5 worm cellular contexts compared by ENCODE assay signal in genomic region chrIV:13887408-13888163, ce11.
TF ChIP-seq lines count a peak whose summit lies in the region.

Gene lin-66 (plus strand): TSS chrIV:13888079.

TF ChIP-seq in whole organism, L1 larva, 84 proteins besides CTCF, POLR2A, EP300 and RAD21 (continues in another document):
- peak; percentile 77 for TF ChIP-seq sox-4 (tag; optimal IDR thresholded peaks at IDR 0.05; lab: Kevin White, UChicago)
- TF ChIP-seq swsn-7 (tag; optimal IDR thresholded peaks at IDR 0.05; lab: Kevin White, UChicago): peak; percentile 92
- TF ChIP-seq F16B12.6 (tag; optimal IDR thresholded peaks at IDR 0.05; lab: Kevin White, UChicago): peak; percentile 35
- TF ChIP-seq mab-9 (GFP tag; IDR thresholded peaks at IDR 0.05; lab: Robert Waterston, UW): peak; percentile 64
- TF ChIP-seq ets-5 (GFP tag; IDR thresholded peaks at IDR 0.05; lab: Robert Waterston, UW): no peak
- no peak for TF ChIP-seq C34B4.2 (tag; optimal IDR thresholded peaks at IDR 0.05; lab: Kevin White, UChicago)
- TF ChIP-seq unc-130 (tag; optimal IDR thresholded peaks at IDR 0.05; lab: Kevin White, UChicago): peak; percentile 51
- TF ChIP-seq Y116A8C.19 (tag; optimal IDR thresholded peaks at IDR 0.05; lab: Kevin White, UChicago; ENCODE audit: borderline replicate concordance): no peak
- TF ChIP-seq nhr-84 (tag; optimal IDR thresholded peaks at IDR 0.05; lab: Kevin White, UChicago): no peak
- peak; percentile 90 for TF ChIP-seq nhr-20 (tag; optimal IDR thresholded peaks at IDR 0.05; lab: Kevin White, UChicago)
- peak; percentile 47 for TF ChIP-seq elt-2 (tag; optimal IDR thresholded peaks at IDR 0.05; lab: Kevin White, UChicago)
- no peak for TF ChIP-seq tlp-1 (tag; optimal IDR thresholded peaks at IDR 0.05; lab: Kevin White, UChicago)
- peak; percentile 33 for TF ChIP-seq snpc-4 (tag; optimal IDR thresholded peaks at IDR 0.05; lab: Kevin White, UChicago)
- TF ChIP-seq nhr-11 (tag; optimal IDR thresholded peaks at IDR 0.05; lab: Kevin White, UChicago): peak; percentile 26
- TF ChIP-seq lin-14 (GFP tag; optimal IDR thresholded peaks at IDR 0.05; lab: Kevin White, UChicago): peak; percentile 97
- peak; percentile 41 for TF ChIP-seq mep-1 (tag; optimal IDR thresholded peaks at IDR 0.05; lab: Kevin White, UChicago)
- peak in 1 of 2 experiments; percentile 74 for TF ChIP-seq ztf-11 (tag; optimal IDR thresholded peaks at IDR 0.05; lab: Kevin White, UChicago)
- TF ChIP-seq tbx-2 (tag; optimal IDR thresholded peaks at IDR 0.05; lab: Kevin White, UChicago): peak; percentile 90

TF ChIP-seq in whole organism, L3 larva, 47 proteins besides CTCF, POLR2A, EP300 and RAD21 (continues in another document):
- TF ChIP-seq nhr-11 (tag; optimal IDR thresholded peaks at IDR 0.05; lab: Kevin White, UChicago): peak; percentile 62
- peak; percentile 43 for TF ChIP-seq fkh-2 (tag; optimal IDR thresholded peaks at IDR 0.05; lab: Kevin White, UChicago)
- TF ChIP-seq snpc-4 (tag; optimal IDR thresholded peaks at IDR 0.05; lab: Kevin White, UChicago): peak; percentile 55
- TF ChIP-seq jun-1 (tag; optimal IDR thresholded peaks at IDR 0.05; lab: Kevin White, UChicago): peak; percentile 90
- TF ChIP-seq lsy-12 (tag; optimal IDR thresholded peaks at IDR 0.05; lab: Kevin White, UChicago): peak; percentile 92
- peak; percentile 98 for TF ChIP-seq lin-39 (tag; optimal IDR thresholded peaks at IDR 0.05; lab: Kevin White, UChicago)
- no peak for TF ChIP-seq elt-1 (tag; optimal IDR thresholded peaks at IDR 0.05; lab: Kevin White, UChicago)
- peak; percentile 75 for TF ChIP-seq pha-4 (tag; optimal IDR thresholded peaks at IDR 0.05; lab: Kevin White, UChicago)
- peak; percentile 66 for TF ChIP-seq tbx-2 (tag; optimal IDR thresholded peaks at IDR 0.05; lab: Kevin White, UChicago)
- peak; percentile 99 for TF ChIP-seq hmg-11 (tag; optimal IDR thresholded peaks at IDR 0.05; lab: Kevin White, UChicago)
- TF ChIP-seq egl-5 (tag; optimal IDR thresholded peaks at IDR 0.05; lab: Kevin White, UChicago): peak; percentile 37
- TF ChIP-seq nhr-12 (tag; optimal IDR thresholded peaks at IDR 0.05; lab: Kevin White, UChicago): no peak
- peak; percentile 33 for TF ChIP-seq zag-1 (tag; optimal IDR thresholded peaks at IDR 0.05; lab: Kevin White, UChicago)
- no peak for TF ChIP-seq nhr-28 (tag; optimal IDR thresholded peaks at IDR 0.05; lab: Kevin White, UChicago)
- peak; percentile 64 for TF ChIP-seq unc-62 (GFP tag; optimal IDR thresholded peaks at IDR 0.05; lab: Kevin White, UChicago)
- TF ChIP-seq lin-15B (tag; optimal IDR thresholded peaks at IDR 0.05; lab: Kevin White, UChicago): peak; percentile 69
- TF ChIP-seq nhr-67 (tag; optimal IDR thresholded peaks at IDR 0.05; lab: Kevin White, UChicago): no peak
- peak; percentile 38 for TF ChIP-seq aly-2 (tag; optimal IDR thresholded peaks at IDR 0.05; lab: Kevin White, UChicago)
- TF ChIP-seq nhr-25 (tag; optimal IDR thresholded peaks at IDR 0.05; lab: Kevin White, UChicago): peak; percentile 89

TF ChIP-seq in whole organism, early embryonic, 17 proteins besides CTCF, POLR2A, EP300 and RAD21:
- TF ChIP-seq scrt-1 (GFP tag; IDR thresholded peaks at IDR 0.05; lab: Robert Waterston, UW) (no peak), tra-4 (tag; optimal IDR thresholded peaks at IDR 0.05; lab: Kevin White, UChicago) (no peak), sea-1 (GFP tag; conservative IDR thresholded peaks at IDR 0.05; lab: Robert Waterston, UW) (peak; percentile 26; the same call in 1 of the 2 replicates), hmg-4 (GFP tag; optimal IDR thresholded peaks at IDR 0.05; lab: Kevin White, UChicago) (peak; percentile 77), hmbx-1 (tag; optimal IDR thresholded peaks at IDR 0.05; lab: Kevin White, UChicago) (no peak), tbx-37 (GFP tag; conservative IDR thresholded peaks at IDR 0.05; lab: Robert Waterston, UW) (no peak), F13C5.2 (tag; optimal IDR thresholded peaks at IDR 0.05; lab: Kevin White, UChicago) (peak; percentile 73), ama-1 (optimal IDR thresholded peaks at IDR 0.05; lab: Kevin White, UChicago) (no peak), ets-7 (tag; optimal IDR thresholded peaks at IDR 0.05; lab: Kevin White, UChicago) (peak; percentile 28), B0310.2 (tag; optimal IDR thresholded peaks at IDR 0.05; lab: Kevin White, UChicago) (no peak), aly-1 (tag; optimal IDR thresholded peaks at IDR 0.05; lab: Kevin White, UChicago) (peak; percentile 36), ceh-36 (tag; optimal IDR thresholded peaks at IDR 0.05; lab: Kevin White, UChicago) (no peak), flt-1 (GFP tag; IDR thresholded peaks at IDR 0.05; lab: Robert Waterston, UW) (no peak), pes-1 (GFP tag; IDR thresholded peaks at IDR 0.05; lab: Robert Waterston, UW) (no peak), ceh-13 (GFP tag; optimal IDR thresholded peaks at IDR 0.05; lab: Kevin White, UChicago) (no peak), hnd-1 (tag; optimal IDR thresholded peaks at IDR 0.05; lab: Kevin White, UChicago) (no peak), tbx-11 (GFP tag; IDR thresholded peaks at IDR 0.05; lab: Robert Waterston, UW) (no peak)

TF ChIP-seq in whole organism, midembryonic, 9 proteins besides CTCF, POLR2A, EP300 and RAD21:
- TF ChIP-seq tab-1 (GFP tag; IDR thresholded peaks at IDR 0.05; lab: Robert Waterston, UW) (no peak), flt-1 (GFP tag; IDR thresholded peaks at IDR 0.05; lab: Robert Waterston, UW) (peak; percentile 75), cog-1 (tag; optimal IDR thresholded peaks at IDR 0.05; lab: Kevin White, UChicago) (peak; percentile 86), med-1 (GFP tag; optimal IDR thresholded peaks at IDR 0.05; lab: Kevin White, UChicago; ENCODE audit: insufficient read depth) (peak; percentile 19), klf-2 (GFP tag; conservative IDR thresholded peaks at IDR 0.05; lab: Robert Waterston, UW) (no peak), ref-1 (GFP tag; conservative IDR thresholded peaks at IDR 0.05; lab: Robert Waterston, UW) (no peak; the same call in 1 of the 2 replicates), ztf-23 (GFP tag; IDR thresholded peaks at IDR 0.05; lab: Robert Waterston, UW) (no peak), ztf-29 (GFP tag; IDR thresholded peaks at IDR 0.05; lab: Robert Waterston, UW) (no peak)

TF ChIP-seq in whole organism, young adult, 124 proteins besides CTCF, POLR2A, EP300 and RAD21 (continues in another document):
- TF ChIP-seq ama-1 (optimal IDR thresholded peaks at IDR 0.05; lab: Kevin White, UChicago) (peak; percentile 63), ama-1 (GFP tag; optimal IDR thresholded peaks at IDR 0.05; lab: Kevin White, UChicago) (no peak), mes-4 (tag; optimal IDR thresholded peaks at IDR 0.05; lab: Kevin White, UChicago) (no peak), attf-3 (GFP tag; conservative IDR thresholded peaks at IDR 0.05; lab: Robert Waterston, UW) (no peak), F23B12.7 (tag; optimal IDR thresholded peaks at IDR 0.05; lab: Kevin White, UChicago; ENCODE audit: insufficient read depth) (peak; percentile 43), die-1 (tag; optimal IDR thresholded peaks at IDR 0.05; lab: Kevin White, UChicago) (peak; percentile 74), lir-1 (GFP tag; conservative IDR thresholded peaks at IDR 0.05; lab: Robert Waterston, UW) (peak; percentile 94), somi-1 (GFP tag; optimal IDR thresholded peaks at IDR 0.05; lab: Kevin White, UChicago) (peak; percentile 68), nhr-179 (tag; optimal IDR thresholded peaks at IDR 0.05; lab: Kevin White, UChicago) (no peak), sea-2 (GFP tag; IDR thresholded peaks at IDR 0.05; lab: Robert Waterston, UW) (0 out of 2 replicates have a peak, but pooled peaks have one; percentile 23), ztf-25 (GFP tag; IDR thresholded peaks at IDR 0.05; lab: Robert Waterston, UW) (no peak), egl-18 (GFP tag; IDR thresholded peaks at IDR 0.05; lab: Robert Waterston, UW) (no peak), chd-7 (tag; optimal IDR thresholded peaks at IDR 0.05; lab: Kevin White, UChicago) (peak; percentile 85), let-526 (GFP tag; IDR thresholded peaks at IDR 0.05; lab: Robert Waterston, UW) (peak; percentile 50; the same call in 1 of the 2 replicates), hmg-1.2 (GFP tag; IDR thresholded peaks at IDR 0.05; lab: Robert Waterston, UW) (peak; percentile 85), pbrm-1 (GFP tag; IDR thresholded peaks at IDR 0.05; lab: Robert Waterston, UW) (peak; percentile 78; the same call in 1 of the 2 replicates), unc-62 (GFP tag; optimal IDR thresholded peaks at IDR 0.05; lab: Kevin White, UChicago) (no peak), ceh-100 (GFP tag; IDR thresholded peaks at IDR 0.05; lab: Robert Waterston, UW) (no peak), dpff-1 (tag; optimal IDR thresholded peaks at IDR 0.05; lab: Kevin White, UChicago) (no peak), xnd-1 (tag; optimal IDR thresholded peaks at IDR 0.05; lab: Kevin White, UChicago) (no peak), aptf-2 (GFP tag; conservative IDR thresholded peaks at IDR 0.05; lab: Robert Waterston, UW) (no peak; the same call in 1 of the 2 replicates), lsy-27 (tag; optimal IDR thresholded peaks at IDR 0.05; lab: Kevin White, UChicago; ENCODE audit: borderline replicate concordance, insufficient read depth) (no peak), tbx-9 (tag; optimal IDR thresholded peaks at IDR 0.05; lab: Kevin White, UChicago; ENCODE audit: borderline replicate concordance) (no peak), lin-40 (tag; optimal IDR thresholded peaks at IDR 0.05; lab: Kevin White, UChicago) (peak; percentile 91), atf-7 (tag; optimal IDR thresholded peaks at IDR 0.05; lab: Kevin White, UChicago) (peak; percentile 72), madf-6 (GFP tag; IDR thresholded peaks at IDR 0.05; lab: Robert Waterston, UW) (0 out of 2 replicates have a peak, but pooled peaks have one; percentile 28), lag-1 (GFP tag; IDR thresholded peaks at IDR 0.05; lab: Robert Waterston, UW) (no peak), snpc-3.4 (tag; optimal IDR thresholded peaks at IDR 0.05; lab: Kevin White, UChicago) (no peak), madf-10 (tag; optimal IDR thresholded peaks at IDR 0.05; lab: Kevin White, UChicago) (peak; percentile 95), Y67H2A.10 (GFP tag; conservative IDR thresholded peaks at IDR 0.05; lab: Robert Waterston, UW) (peak; percentile 84), egrh-3 (GFP tag; IDR thresholded peaks at IDR 0.05; lab: Robert Waterston, UW) (peak; percentile 88), ceh-40 (GFP tag; IDR thresholded peaks at IDR 0.05; lab: Robert Waterston, UW) (no peak), Y53G8AR.9 (GFP tag; conservative IDR thresholded peaks at IDR 0.05; lab: Robert Waterston, UW) (peak; percentile 69; the same call in 1 of the 2 replicates), ztf-28 (GFP tag; IDR thresholded peaks at IDR 0.05; lab: Robert Waterston, UW) (no peak), let-607 (tag; optimal IDR thresholded peaks at IDR 0.05; lab: Kevin White, UChicago) (peak in 1 of 2 experiments; percentile 36), dox-1 (GFP tag; IDR thresholded peaks at IDR 0.05; lab: Robert Waterston, UW) (peak; percentile 86), madf-3 (GFP tag; IDR thresholded peaks at IDR 0.05; lab: Robert Waterston, UW) (0 out of 2 replicates have a peak, but pooled peaks have one; percentile 48)

Comparison
In these comparisons a context has a peak if more than half of its experiments do, and no peak if none do; other contexts are left out.
1. Of the 8 proteins assayed by ChIP-seq in both whole organism, young adult and whole organism, L1 larva: peak only in whole organism, young adult: none; only in whole organism, L1 larva: dpl-1, efl-1, lin-35 and unc-130; in both: nhr-90 and snpc-4; in neither: 1; mixed calls (peak in some experiments, not most) for 1.